Fruit fly (Drosophila melanogaster) S2 (cell line): ENCODE results near the gene CG2611.

ENCODE experiments used
- CG8478 ChIP-seq: fragments of >200 bp; optimal IDR thresholded peaks from 2 replicates; lab custom pipeline; 2018
- CTCF ChIP-seq, 2 experiments: fragments of >200 bp; optimal IDR thresholded peaks; 2 replicates each; lab custom pipeline; 2018

dm6 chr2L:20638413-20638812 is 11.6 kb upstream of the CG2611 start:
- TF ChIP-seq CG8478 (lab: Kevin White, UChicago) (no peak), CTCF (optimal IDR thresholded peaks at IDR 0.05; lab: Kevin White, UChicago) (no peak)
